Worm (Caenorhabditis elegans) whole organism, L1 larva: ENCODE results near the gene sru-1.

Experiments used
- C04F5.9 ChIP-seq: sonication (generic microtip); optimal IDR thresholded peaks from 2 replicates; lab custom pipeline; 2016; ENCODE audit warnings: missing genetic modification characterization, missing compliant biosample characterization
- C16A3.4 ChIP-seq: fragments of 150-350 bp; optimal IDR thresholded peaks from 2 replicates; lab custom pipeline; 2014; ENCODE audit warnings: missing biosample characterization, missing genetic modification characterization
- C34B4.2 ChIP-seq: sonication (generic microtip); optimal IDR thresholded peaks from 2 replicates; lab custom pipeline; 2017; ENCODE audit warnings: mild to moderate bottlenecking, missing genetic modification characterization, missing compliant biosample characterization
- Y116A8C.19 ChIP-seq: sonication (generic microtip); optimal IDR thresholded peaks from 2 replicates; lab custom pipeline; 2016; ENCODE audit warnings: missing compliant biosample characterization, missing genetic modification characterization, borderline replicate concordance
- aha-1 ChIP-seq: fragments of 150-350 bp; optimal IDR thresholded peaks from 2 replicates; lab custom pipeline; 2014; ENCODE audit warnings: missing biosample characterization, missing genetic modification characterization
- alr-1 ChIP-seq: fragments of 200-800 bp; sonication (Bioruptor generic); optimal IDR thresholded peaks from 2 replicates; lab custom pipeline; 2018; ENCODE audit warnings: borderline replicate concordance, mild to moderate bottlenecking, missing genetic modification characterization, missing compliant biosample characterization
- blmp-1 ChIP-seq: fragments of 150-350 bp; optimal IDR thresholded peaks from 2 replicates; lab custom pipeline; 2014; ENCODE audit warnings: missing biosample characterization, missing genetic modification characterization
- ceh-82 ChIP-seq, 3 experiments: fragments of 150-350 bp in 1 of 3; sonication (generic microtip) in 2 of 3; optimal IDR thresholded peaks; 2 replicates each; lab custom pipeline; 2014 to 2017; ENCODE audit warnings: missing biosample characterization in 3 of 3, missing genetic modification characterization in 3 of 3
- ceh-88 ChIP-seq: fragments of 200-800 bp; sonication (Bioruptor generic); IDR thresholded peaks from 2 replicates; pipeline ENCODE4 v1.3.6; 2022; ENCODE audit warnings: missing genetic modification characterization, missing compliant biosample characterization
- ceh-90 ChIP-seq: sonication (generic microtip); optimal IDR thresholded peaks from 2 replicates; lab custom pipeline; 2016; ENCODE audit warnings: missing genetic modification characterization, missing compliant biosample characterization
- dpl-1 ChIP-seq, 3 experiments: fragments of 150-350 bp in 2 of 3; sonication (generic microtip) in 1 of 3; optimal IDR thresholded peaks; 2 replicates each; lab custom pipeline; 2014 to 2017; ENCODE audit warnings: missing biosample characterization in 3 of 3, missing genetic modification characterization in 3 of 3, missing genetic modification reagents in 3 of 3
- efl-1 ChIP-seq, 4 experiments: fragments of 150-350 bp; optimal IDR thresholded peaks in 3 of 4; peaks in 1 of 4; 1 replicate in 1 of 4; 2 replicates in 3 of 4; lab custom pipeline; 2014; ENCODE audit warnings: missing biosample characterization in 2 of 4, missing genetic modification characterization in 2 of 4, missing genetic modification reagents in 2 of 4
- egl-13 ChIP-seq: sonication (generic microtip); optimal IDR thresholded peaks from 2 replicates; lab custom pipeline; 2016; ENCODE audit warnings: missing genotype, missing genetic modification reagents, missing genetic modification characterization, missing compliant biosample characterization
- egl-27 ChIP-seq, 2 experiments: fragments of 150-350 bp in 1 of 2; sonication (generic microtip); optimal IDR thresholded peaks; 3 replicates each; lab custom pipeline; 2017 to 2018; ENCODE audit warnings: missing biosample characterization in 2 of 2, missing genetic modification characterization in 2 of 2, missing genetic modification reagents in 2 of 2
- elt-3 ChIP-seq, 6 experiments: fragments of 150-350 bp in 1 of 6; sonication (generic microtip); optimal IDR thresholded peaks; 2 replicates each; lab custom pipeline; 2017 to 2018; ENCODE audit warnings: missing biosample characterization in 6 of 6, missing genetic modification characterization in 6 of 6, inconsistent platforms in 1 of 6
- ets-5 ChIP-seq: fragments of 200-800 bp; sonication (Bioruptor generic); IDR thresholded peaks from 2 replicates; pipeline ENCODE4 v1.3.6; 2022; ENCODE audit warnings: missing genetic modification characterization, missing compliant biosample characterization
- fos-1 ChIP-seq: fragments of 150-350 bp; optimal IDR thresholded peaks from 2 replicates; lab custom pipeline; 2014; ENCODE audit warnings: missing biosample characterization, missing genetic modification characterization
- hlh-4 ChIP-seq: sonication (generic microtip); optimal IDR thresholded peaks from 2 replicates; lab custom pipeline; 2016; ENCODE audit warnings: mild to moderate bottlenecking, missing genetic modification characterization, missing compliant biosample characterization
- hpl-2 ChIP-seq: fragments of 150-350 bp; optimal IDR thresholded peaks from 2 replicates; lab custom pipeline; 2014; ENCODE audit warnings: missing biosample characterization, missing genetic modification reagents, missing genetic modification characterization
- isw-1 ChIP-seq: fragments of 200-800 bp; sonication (Bioruptor generic); IDR thresholded peaks from 2 replicates; pipeline ENCODE4 v1.3.6; 2022; ENCODE audit warnings: missing genetic modification characterization, missing compliant biosample characterization
- lin-14 ChIP-seq: fragments of 200-800 bp; sonication (Bioruptor generic); optimal IDR thresholded peaks from 2 replicates; lab custom pipeline; 2018; ENCODE audit warnings: mild to moderate bottlenecking, missing genetic modification characterization, moderate library complexity, missing compliant biosample characterization
- lin-15B ChIP-seq: fragments of 150-350 bp; sonication (generic microtip); optimal IDR thresholded peaks from 3 replicates; lab custom pipeline; 2014; ENCODE audit warnings: missing biosample characterization, missing genetic modification characterization
- lin-35 ChIP-seq, 2 experiments: fragments of 150-350 bp; optimal IDR thresholded peaks; 2 replicates each; lab custom pipeline; 2014; ENCODE audit warnings: missing biosample characterization in 2 of 2, missing genetic modification characterization in 2 of 2, missing genetic modification reagents in 2 of 2
- lin-39 ChIP-seq: fragments of 150-350 bp; optimal IDR thresholded peaks from 2 replicates; lab custom pipeline; 2014; ENCODE audit warnings: missing biosample characterization, missing genetic modification reagents, missing genetic modification characterization
- lsy-2 ChIP-seq, 2 experiments: fragments of 150-350 bp; optimal IDR thresholded peaks; 2 replicates each; lab custom pipeline; 2014; ENCODE audit warnings: missing biosample characterization in 2 of 2, missing genetic modification characterization in 2 of 2
- mef-2 ChIP-seq: fragments of 150-350 bp; optimal IDR thresholded peaks from 2 replicates; lab custom pipeline; 2014; ENCODE audit warnings: missing biosample characterization, missing genetic modification characterization
- mep-1 ChIP-seq: fragments of 150-350 bp; optimal IDR thresholded peaks from 2 replicates; lab custom pipeline; 2014; ENCODE audit warnings: missing biosample characterization, missing genetic modification characterization
- nhr-11 ChIP-seq: fragments of 150-350 bp; optimal IDR thresholded peaks from 2 replicates; lab custom pipeline; 2014; ENCODE audit warnings: missing biosample characterization, missing genetic modification characterization
- nhr-12 ChIP-seq: sonication (generic microtip); optimal IDR thresholded peaks from 2 replicates; lab custom pipeline; 2017; ENCODE audit warnings: missing biosample characterization, missing genetic modification characterization
- nhr-19 ChIP-seq: fragments of 200-800 bp; sonication (Bioruptor generic); conservative IDR thresholded peaks from 2 replicates; pipeline ENCODE4 v1.3.6; 2022; ENCODE audit warnings: missing genetic modification characterization, missing compliant biosample characterization
- nhr-20 ChIP-seq: sonication (generic microtip); optimal IDR thresholded peaks from 2 replicates; lab custom pipeline; 2016; ENCODE audit warnings: mild to moderate bottlenecking, missing genetic modification characterization, missing compliant biosample characterization
- nhr-237 ChIP-seq: fragments of 150-350 bp; optimal IDR thresholded peaks from 2 replicates; lab custom pipeline; 2014; ENCODE audit warnings: missing biosample characterization, missing genetic modification characterization
- nhr-47 ChIP-seq: sonication (generic microtip); optimal IDR thresholded peaks from 2 replicates; lab custom pipeline; 2016; ENCODE audit warnings: mild to moderate bottlenecking, missing genetic modification characterization, moderate library complexity, missing compliant biosample characterization
- nhr-71 ChIP-seq: sonication (generic microtip); optimal IDR thresholded peaks from 2 replicates; lab custom pipeline; 2016; ENCODE audit warnings: mild to moderate bottlenecking, missing genetic modification characterization, moderate library complexity, missing compliant biosample characterization
- nhr-77 ChIP-seq: fragments of 150-350 bp; optimal IDR thresholded peaks from 2 replicates; lab custom pipeline; 2014; ENCODE audit warnings: missing biosample characterization, missing genetic modification characterization
- nhr-84 ChIP-seq: sonication (generic microtip); optimal IDR thresholded peaks from 2 replicates; lab custom pipeline; 2017; ENCODE audit warnings: missing biosample characterization, missing genetic modification characterization
- nhr-85 ChIP-seq: sonication (generic microtip); peaks from one replicate; lab custom pipeline; 2016; ENCODE audit warnings: missing genetic modification characterization, inconsistent platforms, missing compliant biosample characterization
- nhr-90 ChIP-seq: sonication (generic microtip); optimal IDR thresholded peaks from 2 replicates; lab custom pipeline; 2016; ENCODE audit warnings: mild to moderate bottlenecking, missing genetic modification characterization, missing compliant biosample characterization; ENCODE audit not compliant: poor library complexity
- pax-3 ChIP-seq: fragments of 200-800 bp; sonication (Bioruptor generic); optimal IDR thresholded peaks from 2 replicates; lab custom pipeline; 2018; ENCODE audit warnings: mild to moderate bottlenecking, missing genetic modification characterization, moderate library complexity, missing compliant biosample characterization
- rnt-1 ChIP-seq: sonication (generic microtip); optimal IDR thresholded peaks from 2 replicates; lab custom pipeline; 2016; ENCODE audit warnings: mild to moderate bottlenecking, missing genetic modification characterization, moderate library complexity, missing compliant biosample characterization
- skn-1 ChIP-seq: fragments of 150-350 bp; optimal IDR thresholded peaks from 2 replicates; lab custom pipeline; 2014; ENCODE audit warnings: missing biosample characterization, missing genetic modification characterization
- snpc-4 ChIP-seq: fragments of 150-350 bp; optimal IDR thresholded peaks from 2 replicates; lab custom pipeline; 2014; ENCODE audit warnings: missing biosample characterization, missing genetic modification characterization
- snu-23 ChIP-seq: sonication (generic microtip); optimal IDR thresholded peaks from 2 replicates; lab custom pipeline; 2016; ENCODE audit warnings: missing genetic modification characterization, missing compliant biosample characterization
- sptf-1 ChIP-seq: fragments of 150-350 bp; optimal IDR thresholded peaks from 2 replicates; lab custom pipeline; 2014; ENCODE audit warnings: missing biosample characterization, missing genetic modification characterization
- tbx-2 ChIP-seq: sonication (generic microtip); optimal IDR thresholded peaks from 2 replicates; lab custom pipeline; 2016; ENCODE audit warnings: missing genetic modification characterization, missing compliant biosample characterization
- tlp-1 ChIP-seq: fragments of 150-350 bp; optimal IDR thresholded peaks from 2 replicates; lab custom pipeline; 2014; ENCODE audit warnings: missing biosample characterization, missing genetic modification characterization
- unc-130 ChIP-seq: fragments of 150-350 bp; optimal IDR thresholded peaks from 2 replicates; lab custom pipeline; 2017; ENCODE audit warnings: missing biosample characterization, missing genetic modification characterization, inconsistent platforms
- unc-30 ChIP-seq: sonication (generic microtip); optimal IDR thresholded peaks from 2 replicates; lab custom pipeline; 2017; ENCODE audit warnings: missing biosample characterization, missing genetic modification characterization
- vab-15 ChIP-seq: sonication (generic microtip); optimal IDR thresholded peaks from 2 replicates; lab custom pipeline; 2017; ENCODE audit warnings: missing genotype, mild to moderate bottlenecking, missing genetic modification characterization, missing compliant biosample characterization
- zag-1 ChIP-seq: fragments of 150-350 bp; optimal IDR thresholded peaks from 2 replicates; lab custom pipeline; 2014; ENCODE audit warnings: missing biosample characterization, missing genetic modification characterization
- zip-4 ChIP-seq: fragments of 200-800 bp; sonication (Bioruptor generic); optimal IDR thresholded peaks from 2 replicates; lab custom pipeline; 2018; ENCODE audit warnings: mild to moderate bottlenecking, missing genetic modification characterization, moderate library complexity, missing compliant biosample characterization

The sru-1 gene

ce11 chrIV:9534342-9534741, 45.9 kb downstream of the sru-1 start (continued):
- TF ChIP-seq blmp-1 (peak; percentile 94), isw-1 (no peak), ceh-82 (tag; optimal IDR thresholded peaks at IDR 0.05; lab: Kevin White, UChicago) (no peak), snu-23 (GFP tag; lab: Kevin White, UChicago) (peak; percentile 88), nhr-85 (tag; lab: Kevin White, UChicago) (peak; percentile 96), skn-1 (tag; lab: Kevin White, UChicago) (peak; percentile 69), nhr-237 (tag; lab: Kevin White, UChicago) (peak; percentile 53), lin-15B (tag; lab: Kevin White, UChicago) (no peak), tbx-2 (tag; lab: Kevin White, UChicago) (peak; percentile 41), snpc-4 (tag; lab: Kevin White, UChicago) (peak; percentile 37), sptf-1 (tag; lab: Kevin White, UChicago) (no peak), rnt-1 (tag; lab: Kevin White, UChicago) (peak; percentile 26)

- TF ChIP-seq lin-14 (peak; percentile 47), nhr-90 (tag; lab: Kevin White, UChicago) (peak; percentile 39), lsy-2 (tag; optimal IDR thresholded peaks at IDR 0.05; lab: Kevin White, UChicago) (no peak), dpl-1 (GFP tag; optimal IDR thresholded peaks at IDR 0.05; lab: Kevin White, UChicago) (no peak), hlh-4 (no peak), nhr-71 (peak; percentile 55), unc-130 (no peak), lin-35 (GFP tag; optimal IDR thresholded peaks at IDR 0.05; lab: Kevin White, UChicago) (peak in 1 of 2 experiments; percentile 20), C16A3.4 (no peak), elt-3 (tag; optimal IDR thresholded peaks at IDR 0.05; lab: Kevin White, UChicago) (peak in 5 of 6 experiments; percentile 46 to 81 (median 76)), zag-1 (tag; lab: Kevin White, UChicago) (no peak), fos-1 (tag; lab: Kevin White, UChicago) (no peak), tlp-1 (tag; lab: Kevin White, UChicago) (no peak), egl-27 (tag; optimal IDR thresholded peaks at IDR 0.05; lab: Kevin White, UChicago) (no peak), alr-1 (tag; lab: Kevin White, UChicago) (no peak), nhr-19 (GFP tag; lab: Robert Waterston, UW) (peak; percentile 28), vab-15 (tag; lab: Kevin White, UChicago) (no peak), nhr-84 (no peak), Y116A8C.19 (tag; lab: Kevin White, UChicago) (no peak), hpl-2 (no peak), nhr-77 (tag; lab: Kevin White, UChicago) (no peak), nhr-11 (no peak), unc-30 (tag; lab: Kevin White, UChicago) (no peak), blmp-1 (peak; percentile 76), efl-1 (optimal IDR thresholded peaks at IDR 0.05; lab: Kevin White, UChicago) (no peak), efl-1 (GFP tag; optimal IDR thresholded peaks at IDR 0.05 in 1 of 2; lab: Kevin White, UChicago) (no peak), pax-3 (tag; lab: Kevin White, UChicago) (no peak), ceh-90 (tag; lab: Kevin White, UChicago) (no peak), aha-1 (tag; lab: Kevin White, UChicago) (no peak), nhr-47 (tag; lab: Kevin White, UChicago) (no peak), lin-39 (tag; lab: Kevin White, UChicago) (no peak), snpc-4 (tag; lab: Kevin White, UChicago) (no peak), mep-1 (no peak), C04F5.9 (tag; lab: Kevin White, UChicago) (no peak), nhr-12 (tag; lab: Kevin White, UChicago) (no peak), ets-5 (GFP tag; lab: Robert Waterston, UW) (no peak), nhr-20 (peak; percentile 63), egl-13 (tag; lab: Kevin White, UChicago) (no peak), tbx-2 (tag; lab: Kevin White, UChicago) (peak; percentile 30), mef-2 (tag; lab: Kevin White, UChicago) (no peak), ceh-88 (GFP tag; lab: Robert Waterston, UW) (no peak), zip-4 (GFP tag; lab: Kevin White, UChicago) (no peak), nhr-85 (tag; lab: Kevin White, UChicago) (peak; percentile 76), C34B4.2 (tag; lab: Kevin White, UChicago) (no peak), snu-23 (GFP tag; lab: Kevin White, UChicago) (peak; percentile 58)
Measured at ce11 chrIV:9535105-9535504, 46.7 kb downstream of the sru-1 start.
